Fruit fly (Drosophila melanogaster) whole organism, embryonic: ENCODE data around the gene Abl.
A peak's percentile ranks its signal among the peaks of the same experiment; 100 is the strongest.

ENCODE experiments used
- Bteb2 ChIP-seq: fragments of 200-800 bp; sonication (Bioruptor generic); optimal IDR thresholded peaks from 2 replicates; lab custom pipeline; 2016; ENCODE audit warnings: missing biosample characterization, missing genetic modification characterization
- CG10209 ChIP-seq: fragments of 200-800 bp; sonication (Bioruptor generic); optimal IDR thresholded peaks from 3 replicates; lab custom pipeline; 2017; ENCODE audit warnings: missing biosample characterization, mild to moderate bottlenecking, missing genetic modification characterization, missing genetic modification reagents
- CG10366 ChIP-seq: fragments of 200-800 bp; sonication (Bioruptor generic); IDR thresholded peaks from 2 replicates; pipeline ENCODE4 v1.3.6; 2022; ENCODE audit warnings: missing biosample characterization, missing genetic modification characterization
- CG12071 ChIP-seq: fragments of 200-800 bp; sonication (Bioruptor generic); optimal IDR thresholded peaks from 3 replicates; lab custom pipeline; 2018; ENCODE audit warnings: missing biosample characterization, mild to moderate bottlenecking, missing genetic modification characterization
- CG12155 ChIP-seq: fragments of 200-800 bp; sonication (Bioruptor generic); optimal IDR thresholded peaks from 3 replicates; lab custom pipeline; 2016; ENCODE audit warnings: missing biosample characterization, missing genetic modification characterization
- CG13894 ChIP-seq: fragments of 200-800 bp; sonication (Bioruptor generic); optimal IDR thresholded peaks from 3 replicates; lab custom pipeline; 2018; ENCODE audit warnings: missing biosample characterization, mild to moderate bottlenecking, missing genetic modification characterization, moderate library complexity
- CG14667 ChIP-seq: fragments of 200-800 bp; sonication (Bioruptor generic); IDR thresholded peaks from 2 replicates; pipeline ENCODE4 v1.3.6; 2022; ENCODE audit warnings: missing biosample characterization, missing genetic modification characterization
- CG14860 ChIP-seq: fragments of 200-800 bp; sonication (Bioruptor generic); IDR thresholded peaks from 3 replicates; pipeline ENCODE4 v1.3.6; 2022; ENCODE audit warnings: missing biosample characterization, missing genetic modification characterization; ENCODE audit not compliant: partially characterized antibody
- CG15011 ChIP-seq: fragments of 200-800 bp; sonication (Bioruptor generic); optimal IDR thresholded peaks from 3 replicates; lab custom pipeline; 2018; ENCODE audit warnings: missing biosample characterization, mild to moderate bottlenecking, missing genetic modification characterization
- CG15514 ChIP-seq: fragments of 200-800 bp; sonication (Bioruptor generic); optimal IDR thresholded peaks from 3 replicates; lab custom pipeline; 2017; ENCODE audit warnings: missing biosample characterization, missing genetic modification characterization, mild to moderate bottlenecking, moderate library complexity, missing genetic modification reagents
- CG1603 ChIP-seq: fragments of 200-800 bp; sonication (Bioruptor generic); optimal IDR thresholded peaks from 2 replicates; lab custom pipeline; 2019; ENCODE audit warnings: missing biosample characterization, mild to moderate bottlenecking, missing genetic modification characterization, moderate library complexity
- CG17186 ChIP-seq: fragments of 200-800 bp; sonication (Bioruptor generic); optimal IDR thresholded peaks from 3 replicates; lab custom pipeline; 2017; ENCODE audit warnings: missing biosample characterization, missing genetic modification reagents, missing genetic modification characterization
- CG2129 ChIP-seq: fragments of 200-800 bp; sonication (Bioruptor generic); IDR thresholded peaks from 2 replicates; pipeline ENCODE4 v1.3.6; 2022; ENCODE audit warnings: missing biosample characterization, missing genetic modification characterization; ENCODE audit not compliant: partially characterized antibody
- CG30020 ChIP-seq: fragments of 200-800 bp; optimal IDR thresholded peaks from 2 replicates; lab custom pipeline; 2019; ENCODE audit warnings: missing biosample characterization, mild to moderate bottlenecking, missing genetic modification characterization, moderate library complexity
- CG30431 ChIP-seq: fragments of 200-800 bp; sonication (Bioruptor generic); optimal IDR thresholded peaks from 2 replicates; lab custom pipeline; 2017; ENCODE audit warnings: missing biosample characterization, missing genetic modification characterization
- CrebB ChIP-seq: fragments of 200-800 bp; sonication (Bioruptor generic); optimal IDR thresholded peaks from 3 replicates; lab custom pipeline; 2018; ENCODE audit warnings: missing biosample characterization, mild to moderate bottlenecking, missing genetic modification characterization
- Dip2 ChIP-seq: fragments of 200-800 bp; sonication (Bioruptor generic); IDR thresholded peaks from 2 replicates; pipeline ENCODE4 v1.3.6; 2022; ENCODE audit warnings: missing biosample characterization, missing genetic modification characterization
- Dll ChIP-seq: fragments of 200-800 bp; sonication (Bioruptor generic); IDR thresholded peaks from 4 replicates; pipeline ENCODE4 v1.3.6; 2022; ENCODE audit warnings: missing biosample characterization, missing genetic modification characterization; ENCODE audit not compliant: partially characterized antibody
- Dp ChIP-seq: fragments of 200-800 bp; sonication (Bioruptor generic); optimal IDR thresholded peaks from 2 replicates; lab custom pipeline; 2018; ENCODE audit warnings: missing biosample characterization, mild to moderate bottlenecking, missing genetic modification characterization, moderate library complexity
- Elba2 ChIP-seq: fragments of 200-800 bp; sonication (Bioruptor generic); optimal IDR thresholded peaks from 3 replicates; lab custom pipeline; 2016; ENCODE audit warnings: missing biosample characterization, missing genetic modification characterization
- Hey ChIP-seq: fragments of 200-800 bp; sonication (Bioruptor generic); optimal IDR thresholded peaks from 3 replicates; lab custom pipeline; 2018; ENCODE audit warnings: missing biosample characterization, mild to moderate bottlenecking, missing genetic modification characterization
- Lhr ChIP-seq: fragments of 200-800 bp; sonication (Bioruptor generic); optimal IDR thresholded peaks from 3 replicates; lab custom pipeline; 2017; ENCODE audit warnings: mild to moderate bottlenecking, missing biosample characterization, missing genetic modification reagents, missing genetic modification characterization
- NC2α ChIP-seq: fragments of 200-800 bp; sonication (Bioruptor generic); optimal IDR thresholded peaks from 2 replicates; lab custom pipeline; 2016; ENCODE audit warnings: missing biosample characterization, missing genetic modification characterization
- NFAT ChIP-seq: fragments of 200-800 bp; sonication (Bioruptor generic); IDR thresholded peaks from 2 replicates; pipeline ENCODE4 v1.3.6; 2022; ENCODE audit warnings: missing biosample characterization, missing genetic modification characterization
- Pdp1 ChIP-seq, 2 experiments: fragments of 200-800 bp; sonication (Bioruptor generic); optimal IDR thresholded peaks; 3 replicates each; lab custom pipeline; 2016; ENCODE audit warnings: missing biosample characterization in 2 of 2, missing genetic modification characterization in 2 of 2, mild to moderate bottlenecking in 1 of 2, moderate library complexity in 1 of 2
- Sry-δ ChIP-seq: fragments of 200-800 bp; sonication (Bioruptor generic); optimal IDR thresholded peaks from 2 replicates; lab custom pipeline; 2016; ENCODE audit warnings: missing biosample characterization, missing genetic modification characterization
- Stat92E ChIP-seq, 3 experiments: fragments of >200 bp in 2 of 3; fragments of 200-800 bp in 1 of 3; sonication (Bioruptor generic) in 1 of 3; optimal IDR thresholded peaks; 2 replicates each; lab custom pipeline; 2017 to 2019; ENCODE audit warnings: missing biosample characterization in 3 of 3, missing genetic modification characterization in 3 of 3, mild to moderate bottlenecking in 1 of 3, moderate library complexity in 1 of 3
- amos ChIP-seq: fragments of 200-800 bp; sonication (Bioruptor generic); IDR thresholded peaks from 2 replicates; pipeline ENCODE4 v1.3.6; 2022; ENCODE audit warnings: missing biosample characterization, missing genetic modification characterization; ENCODE audit not compliant: partially characterized antibody
- bbx ChIP-seq: fragments of 200-800 bp; sonication (Bioruptor generic); IDR thresholded peaks from 2 replicates; pipeline ENCODE4 v1.3.6; 2022; ENCODE audit warnings: missing biosample characterization, missing genetic modification characterization; ENCODE audit not compliant: partially characterized antibody
- bcd ChIP-seq: fragments of 200-800 bp; sonication (Bioruptor generic); optimal IDR thresholded peaks from 2 replicates; lab custom pipeline; 2017; ENCODE audit warnings: missing biosample characterization, mild to moderate bottlenecking, missing genetic modification characterization
- chinmo ChIP-seq: fragments of 200-800 bp; sonication (Bioruptor generic); IDR thresholded peaks from 4 replicates; pipeline ENCODE4 v1.3.6; 2022; ENCODE audit warnings: missing biosample characterization, missing genetic modification characterization; ENCODE audit not compliant: partially characterized antibody
- danr ChIP-seq: fragments of 200-800 bp; sonication (Bioruptor generic); IDR thresholded peaks from 2 replicates; pipeline ENCODE4 v1.3.6; 2022; ENCODE audit warnings: missing biosample characterization, missing genetic modification characterization
- dm ChIP-seq: fragments of 200-800 bp; sonication (Bioruptor generic); optimal IDR thresholded peaks from 3 replicates; lab custom pipeline; 2016; ENCODE audit warnings: missing biosample characterization, missing genetic modification characterization
- exex ChIP-seq: fragments of 200-800 bp; sonication (Bioruptor generic); optimal IDR thresholded peaks from 4 replicates; lab custom pipeline; 2018; ENCODE audit warnings: missing biosample characterization, mild to moderate bottlenecking, missing genetic modification characterization, moderate library complexity
- fu2 ChIP-seq: fragments of 200-800 bp; sonication (Bioruptor generic); optimal IDR thresholded peaks from 2 replicates; lab custom pipeline; 2016; ENCODE audit warnings: missing biosample characterization, missing genetic modification characterization
- gfzf ChIP-seq: fragments of 200-800 bp; sonication (Bioruptor generic); optimal IDR thresholded peaks from 2 replicates; lab custom pipeline; 2016; ENCODE audit warnings: missing biosample characterization, mild to moderate bottlenecking, missing genetic modification characterization, moderate library complexity
- hbn ChIP-seq: fragments of 200-800 bp; sonication (Bioruptor generic); IDR thresholded peaks from 2 replicates; pipeline ENCODE4 v1.3.6; 2022; ENCODE audit warnings: missing biosample characterization, missing genetic modification characterization; ENCODE audit not compliant: partially characterized antibody
- insv ChIP-seq, 2 experiments: fragments of 200-800 bp; sonication (Bioruptor generic); optimal IDR thresholded peaks; 3 replicates each; lab custom pipeline; 2016 to 2018; ENCODE audit warnings: missing biosample characterization in 2 of 2, missing genetic modification characterization in 2 of 2
- kni ChIP-seq: fragments of 200-800 bp; sonication (Bioruptor generic); optimal IDR thresholded peaks from 3 replicates; lab custom pipeline; 2017; ENCODE audit warnings: mild to moderate bottlenecking, missing biosample characterization, missing genetic modification reagents, missing genetic modification characterization
- pfk ChIP-seq: fragments of 200-800 bp; sonication (Bioruptor generic); optimal IDR thresholded peaks from 2 replicates; lab custom pipeline; 2018; ENCODE audit warnings: missing biosample characterization, mild to moderate bottlenecking, missing genetic modification characterization, moderate library complexity
- pita ChIP-seq: fragments of 200-800 bp; sonication (Bioruptor generic); optimal IDR thresholded peaks from 2 replicates; lab custom pipeline; 2017; ENCODE audit warnings: missing biosample characterization, mild to moderate bottlenecking, missing genetic modification characterization
- pros ChIP-seq: fragments of 200-800 bp; sonication (Bioruptor generic); optimal IDR thresholded peaks from 3 replicates; lab custom pipeline; 2019; ENCODE audit warnings: missing biosample characterization, mild to moderate bottlenecking, missing genetic modification characterization, moderate library complexity
- run ChIP-seq: fragments of 200-800 bp; sonication (Bioruptor generic); optimal IDR thresholded peaks from 3 replicates; lab custom pipeline; 2018; ENCODE audit warnings: missing biosample characterization, mild to moderate bottlenecking, missing genetic modification characterization
- scrt ChIP-seq: fragments of 200-800 bp; sonication (Bioruptor generic); optimal IDR thresholded peaks from 2 replicates; lab custom pipeline; 2018; ENCODE audit warnings: missing biosample characterization, mild to moderate bottlenecking, missing genetic modification characterization, moderate library complexity
- sima ChIP-seq: fragments of 200-800 bp; sonication (Bioruptor generic); optimal IDR thresholded peaks from 2 replicates; lab custom pipeline; 2016; ENCODE audit warnings: missing biosample characterization, missing genetic modification characterization
- slbo ChIP-seq: fragments of 200-800 bp; sonication (Bioruptor generic); IDR thresholded peaks from 2 replicates; pipeline ENCODE4 v1.3.6; 2022; ENCODE audit warnings: missing biosample characterization, missing genetic modification characterization
- stwl ChIP-seq: fragments of 200-800 bp; sonication (Bioruptor generic); optimal IDR thresholded peaks from 3 replicates; lab custom pipeline; 2018; ENCODE audit warnings: missing biosample characterization, mild to moderate bottlenecking, missing genetic modification characterization, moderate library complexity
- trem ChIP-seq: fragments of 200-800 bp; optimal IDR thresholded peaks from 3 replicates; lab custom pipeline; 2019; ENCODE audit warnings: missing biosample characterization, mild to moderate bottlenecking, missing genetic modification characterization, moderate library complexity
- zen ChIP-seq: fragments of 200-800 bp; sonication (Bioruptor generic); optimal IDR thresholded peaks from 3 replicates; lab custom pipeline; 2018; ENCODE audit warnings: missing biosample characterization, mild to moderate bottlenecking, missing genetic modification characterization, moderate library complexity

Abl gene

DNA sequence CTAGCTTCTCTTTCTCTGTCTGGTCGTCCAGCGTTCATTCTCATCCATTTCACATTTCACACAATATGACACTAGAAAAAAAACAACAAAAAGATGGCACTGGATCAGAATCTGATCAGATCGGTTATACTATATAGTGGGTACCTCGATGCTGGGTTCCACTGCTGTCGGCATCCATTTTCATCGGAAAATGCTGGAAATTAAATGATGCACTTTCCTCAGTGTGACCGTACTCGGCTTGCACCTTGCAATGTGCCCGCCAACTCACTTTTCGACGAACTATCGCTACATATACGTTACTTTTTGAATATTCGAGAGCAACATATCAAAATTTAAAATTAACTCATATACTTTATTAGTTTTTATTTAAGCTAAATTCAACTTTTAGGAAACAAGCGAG lies 56.8 kb downstream of the Abl start, which contains the start of gene tra (continued):
- TF ChIP-seq NFAT (GFP tag; lab: Robert Waterston, UW) (no peak), CG2129 (GFP tag; lab: Robert Waterston, UW) (peak; percentile 28; the same call in 1 of the 2 replicates), amos (GFP tag; lab: Robert Waterston, UW) (peak; percentile 61), stwl (tag; lab: Kevin White, UChicago) (peak; percentile 64), CG14860 (GFP tag; lab: Robert Waterston, UW) (0 out of 3 replicates have a peak, but pooled peaks have one; percentile 13), danr (GFP tag; lab: Robert Waterston, UW) (no peak), kni (GFP tag; lab: Kevin White, UChicago) (no peak), Pdp1 (GFP tag; optimal IDR thresholded peaks at IDR 0.05; lab: Kevin White, UChicago) (no peak), Lhr (GFP tag; lab: Kevin White, UChicago) (no peak), hbn (GFP tag; lab: Robert Waterston, UW) (peak; percentile 53), CG12155 (no peak), fu2 (GFP tag; lab: Kevin White, UChicago) (no peak), pros (GFP tag; lab: Kevin White, UChicago) (no peak), CG12071 (GFP tag; lab: Kevin White, UChicago) (no peak), Hey (no peak), Bteb2 (GFP tag; lab: Kevin White, UChicago) (no peak), CG15011 (no peak), bcd (GFP tag; lab: Kevin White, UChicago) (no peak), CG17186 (peak; percentile 31), Stat92E (GFP tag; optimal IDR thresholded peaks at IDR 0.05; lab: Kevin White, UChicago) (peak in 1 of 3 experiments; percentile 47), CG30431 (GFP tag; lab: Kevin White, UChicago) (no peak), sima (GFP tag; lab: Kevin White, UChicago) (no peak), bbx (GFP tag; lab: Robert Waterston, UW) (peak; percentile 66), gfzf (GFP tag; lab: Kevin White, UChicago) (peak; percentile 82), CG13894 (tag; lab: Kevin White, UChicago) (no peak), slbo (GFP tag; lab: Robert Waterston, UW) (no peak), CG10366 (GFP tag; lab: Robert Waterston, UW) (no peak), Dip2 (GFP tag; lab: Robert Waterston, UW) (no peak), Sry-δ (peak; percentile 67), pfk (GFP tag; lab: Kevin White, UChicago) (no peak), CG14667 (no peak), insv (GFP tag; optimal IDR thresholded peaks at IDR 0.05; lab: Kevin White, UChicago) (peak in 1 of 2 experiments; percentile 64), CG30020 (tag; lab: Kevin White, UChicago) (peak; percentile 7), trem (tag; lab: Kevin White, UChicago) (peak; percentile 65), CrebB (tag; lab: Kevin White, UChicago) (no peak), Dp (GFP tag; lab: Kevin White, UChicago) (peak; percentile 72), CG1603 (tag; lab: Kevin White, UChicago) (peak; percentile 71), dm (GFP tag; lab: Kevin White, UChicago) (peak; percentile 17), run (tag; lab: Kevin White, UChicago) (no peak), scrt (GFP tag; lab: Kevin White, UChicago) (no peak), Dll (GFP tag; lab: Robert Waterston, UW) (peak; percentile 72; the same call in 3 of the 4 replicates), CG15514 (GFP tag; lab: Kevin White, UChicago) (peak; percentile 42), NC2α (no peak), exex (no peak), CG10209 (GFP tag; lab: Kevin White, UChicago) (no peak), zen (tag; lab: Kevin White, UChicago) (peak; percentile 27), pita (GFP tag; lab: Kevin White, UChicago) (no peak), Elba2 (peak; percentile 73), chinmo (GFP tag; lab: Robert Waterston, UW) (peak; percentile 88; the same call in 2 of the 4 replicates)
